Fruit fly (Drosophila melanogaster) whole organism, embryonic: ENCODE measurements around the gene CG14431.

Experiments used
- BEAF-32 ChIP-seq: fragments of 200-800 bp; sonication (Bioruptor generic); optimal IDR thresholded peaks from 3 replicates; lab custom pipeline; 2017; ENCODE audit warnings: missing biosample characterization, missing genetic modification characterization, mild to moderate bottlenecking, moderate library complexity, missing genetic modification reagents
- Bdp1 ChIP-seq: fragments of 200-800 bp; sonication (Bioruptor generic); optimal IDR thresholded peaks from 3 replicates; lab custom pipeline; 2016; ENCODE audit warnings: missing biosample characterization, missing genetic modification characterization
- Bgb ChIP-seq: fragments of 200-800 bp; sonication (Bioruptor generic); IDR thresholded peaks from 2 replicates; pipeline ENCODE4 v1.3.6; 2022; ENCODE audit warnings: missing biosample characterization, missing genetic modification characterization; ENCODE audit not compliant: partially characterized antibody
- CG11093 ChIP-seq: fragments of 200-800 bp; sonication (Bioruptor generic); IDR thresholded peaks from 3 replicates; pipeline ENCODE4 v1.3.6; 2022; ENCODE audit warnings: missing biosample characterization, missing genetic modification characterization
- CG11398 ChIP-seq: fragments of 200-800 bp; sonication (Bioruptor generic); optimal IDR thresholded peaks from 2 replicates; lab custom pipeline; 2016; ENCODE audit warnings: missing biosample characterization, missing genetic modification characterization
- CG11695 ChIP-seq: fragments of 200-800 bp; sonication (Bioruptor generic); IDR thresholded peaks from 3 replicates; pipeline ENCODE4 v1.3.6; 2022; ENCODE audit warnings: missing biosample characterization, missing genetic modification characterization
- CG12236 ChIP-seq: fragments of 200-800 bp; sonication (Bioruptor generic); optimal IDR thresholded peaks from 2 replicates; lab custom pipeline; 2016; ENCODE audit warnings: missing biosample characterization, missing genetic modification characterization
- CG12659 ChIP-seq: fragments of 200-800 bp; sonication (Bioruptor generic); optimal IDR thresholded peaks from 3 replicates; lab custom pipeline; 2017; ENCODE audit warnings: mild to moderate bottlenecking, missing biosample characterization, missing genetic modification reagents, missing genetic modification characterization
- CG12769 ChIP-seq: fragments of 200-800 bp; sonication (Bioruptor generic); optimal IDR thresholded peaks from 2 replicates; lab custom pipeline; 2019; ENCODE audit warnings: missing biosample characterization, mild to moderate bottlenecking, missing genetic modification characterization, moderate library complexity
- CG12942 ChIP-seq: fragments of 200-800 bp; sonication (Bioruptor generic); optimal IDR thresholded peaks from 3 replicates; lab custom pipeline; 2016; ENCODE audit warnings: missing biosample characterization, missing genetic modification characterization
- CG14441 ChIP-seq: fragments of 200-800 bp; sonication (Bioruptor generic); IDR thresholded peaks from 2 replicates; pipeline ENCODE4 v1.3.6; 2022; ENCODE audit warnings: missing biosample characterization, missing genetic modification characterization
- CG17361 ChIP-seq: fragments of 200-800 bp; sonication (Bioruptor generic); IDR thresholded peaks from 3 replicates; pipeline ENCODE4 v1.3.6; 2022; ENCODE audit warnings: missing biosample characterization, missing genetic modification characterization
- CG17802 ChIP-seq: fragments of 200-800 bp; sonication (Bioruptor generic); optimal IDR thresholded peaks from 2 replicates; lab custom pipeline; 2018; ENCODE audit warnings: missing biosample characterization, mild to moderate bottlenecking, missing genetic modification characterization, moderate library complexity
- CG18011 ChIP-seq: fragments of 200-800 bp; sonication (Bioruptor generic); optimal IDR thresholded peaks from 2 replicates; lab custom pipeline; 2017; ENCODE audit warnings: missing biosample characterization, missing genetic modification characterization, mild to moderate bottlenecking, moderate library complexity, missing genotype
- CG2116 ChIP-seq: fragments of 200-800 bp; sonication (Bioruptor generic); optimal IDR thresholded peaks from 3 replicates; lab custom pipeline; 2018; ENCODE audit warnings: missing biosample characterization, mild to moderate bottlenecking, missing genetic modification characterization
- CG31388 ChIP-seq: fragments of 200-800 bp; sonication (Bioruptor generic); optimal IDR thresholded peaks from 2 replicates; lab custom pipeline; 2016; ENCODE audit warnings: missing biosample characterization, missing genetic modification characterization
- CG3163 ChIP-seq: fragments of 200-800 bp; sonication (Bioruptor generic); optimal IDR thresholded peaks from 3 replicates; lab custom pipeline; 2016; ENCODE audit warnings: missing biosample characterization, missing genetic modification characterization
- CG4360 ChIP-seq: fragments of 200-800 bp; sonication (Bioruptor generic); IDR thresholded peaks from 2 replicates; pipeline ENCODE4 v1.3.6; 2022; ENCODE audit warnings: missing biosample characterization, missing genetic modification characterization
- CG5953 ChIP-seq: fragments of 200-800 bp; sonication (Bioruptor generic); IDR thresholded peaks from 2 replicates; pipeline ENCODE4 v1.3.6; 2022; ENCODE audit warnings: missing biosample characterization, missing genetic modification characterization
- CG6175 ChIP-seq: fragments of 200-800 bp; sonication (Bioruptor generic); IDR thresholded peaks from 3 replicates; pipeline ENCODE4 v1.3.6; 2022; ENCODE audit warnings: missing biosample characterization, missing genetic modification characterization
- CG7372 ChIP-seq: fragments of 200-800 bp; sonication (Bioruptor generic); IDR thresholded peaks from 2 replicates; pipeline ENCODE4 v1.3.6; 2022; ENCODE audit warnings: missing biosample characterization, missing genetic modification characterization
- CG7963 ChIP-seq: fragments of 200-800 bp; sonication (Bioruptor generic); IDR thresholded peaks from 3 replicates; pipeline ENCODE4 v1.3.6; 2022; ENCODE audit warnings: missing biosample characterization, missing genetic modification characterization; ENCODE audit not compliant: partially characterized antibody
- CG8388 ChIP-seq: fragments of 200-800 bp; sonication (Bioruptor generic); optimal IDR thresholded peaks from 2 replicates; lab custom pipeline; 2019; ENCODE audit warnings: missing biosample characterization, mild to moderate bottlenecking, missing genetic modification characterization, moderate library complexity
- E2f1 ChIP-seq: fragments of 200-800 bp; sonication (Bioruptor generic); IDR thresholded peaks from 2 replicates; pipeline ENCODE4 v1.3.6; 2022; ENCODE audit warnings: missing biosample characterization, missing genetic modification characterization
- Gug ChIP-seq: fragments of 200-800 bp; sonication (Bioruptor generic); IDR thresholded peaks from 4 replicates; pipeline ENCODE4 v1.3.6; 2022; ENCODE audit warnings: missing biosample characterization, missing genetic modification characterization
- Lim3 ChIP-seq: fragments of 200-800 bp; sonication (Bioruptor generic); IDR thresholded peaks from 2 replicates; pipeline ENCODE4 v1.3.6; 2022; ENCODE audit warnings: missing biosample characterization, missing genetic modification characterization
- Lpt ChIP-seq: fragments of >200 bp; optimal IDR thresholded peaks from 2 replicates; lab custom pipeline; 2018; ENCODE audit warnings: missing biosample characterization, missing genetic modification characterization
- NK7.1 ChIP-seq: fragments of 200-800 bp; sonication (Bioruptor generic); optimal IDR thresholded peaks from 3 replicates; lab custom pipeline; 2016; ENCODE audit warnings: missing biosample characterization, missing genetic modification characterization
- ara ChIP-seq: fragments of 200-800 bp; sonication (Bioruptor generic); IDR thresholded peaks from 2 replicates; pipeline ENCODE4 v1.3.6; 2022; ENCODE audit warnings: missing biosample characterization, missing genetic modification characterization
- az2 ChIP-seq: fragments of 200-800 bp; sonication (Bioruptor generic); optimal IDR thresholded peaks from 3 replicates; lab custom pipeline; 2016; ENCODE audit warnings: missing biosample characterization, missing genetic modification characterization
- bowl ChIP-seq: fragments of 200-800 bp; sonication (Bioruptor generic); IDR thresholded peaks from 2 replicates; pipeline ENCODE4 v1.3.6; 2022; ENCODE audit warnings: missing biosample characterization, missing genetic modification characterization
- bsh ChIP-seq, 2 experiments: fragments of 200-800 bp; sonication (Bioruptor generic); optimal IDR thresholded peaks; 2 replicates each; lab custom pipeline; 2017 to 2018; ENCODE audit warnings: mild to moderate bottlenecking in 2 of 2, missing biosample characterization in 2 of 2, missing genetic modification characterization in 2 of 2, moderate library complexity in 1 of 2
- crc ChIP-seq: fragments of 200-800 bp; sonication (Bioruptor generic); optimal IDR thresholded peaks from 2 replicates; lab custom pipeline; 2016; ENCODE audit warnings: missing biosample characterization, missing genetic modification characterization
- da ChIP-seq: fragments of 200-800 bp; sonication (Bioruptor generic); optimal IDR thresholded peaks from 2 replicates; lab custom pipeline; 2016; ENCODE audit warnings: missing biosample characterization, missing genetic modification characterization
- dmrt99B ChIP-seq: fragments of 200-800 bp; sonication (Bioruptor generic); optimal IDR thresholded peaks from 2 replicates; lab custom pipeline; 2018; ENCODE audit warnings: missing biosample characterization, mild to moderate bottlenecking, missing genetic modification characterization, moderate library complexity
- exex ChIP-seq: fragments of 200-800 bp; sonication (Bioruptor generic); optimal IDR thresholded peaks from 4 replicates; lab custom pipeline; 2018; ENCODE audit warnings: missing biosample characterization, mild to moderate bottlenecking, missing genetic modification characterization, moderate library complexity
- fd102C ChIP-seq: fragments of 200-800 bp; sonication (Bioruptor generic); optimal IDR thresholded peaks from 2 replicates; lab custom pipeline; 2018; ENCODE audit warnings: missing biosample characterization, mild to moderate bottlenecking, missing genetic modification characterization, moderate library complexity
- fd64A ChIP-seq: fragments of 200-800 bp; sonication (Bioruptor generic); optimal IDR thresholded peaks from 3 replicates; lab custom pipeline; 2018; ENCODE audit warnings: missing biosample characterization, mild to moderate bottlenecking, missing genetic modification characterization
- fd96Cb ChIP-seq: fragments of 200-800 bp; sonication (Bioruptor generic); optimal IDR thresholded peaks from 2 replicates; lab custom pipeline; 2018; ENCODE audit warnings: missing biosample characterization, mild to moderate bottlenecking, missing genetic modification characterization, moderate library complexity
- gt ChIP-seq: fragments of 200-800 bp; sonication (Bioruptor generic); IDR thresholded peaks from 2 replicates; pipeline ENCODE4 v1.3.6; 2022; ENCODE audit warnings: missing biosample characterization, missing genetic modification characterization
- hb ChIP-seq: fragments of 200-800 bp; sonication (Bioruptor generic); IDR thresholded peaks from 3 replicates; pipeline ENCODE4 v1.3.6; 2022; ENCODE audit warnings: missing biosample characterization, missing genetic modification characterization; ENCODE audit not compliant: partially characterized antibody
- hth ChIP-seq: fragments of >200 bp; optimal IDR thresholded peaks from 2 replicates; lab custom pipeline; 2017; ENCODE audit warnings: inconsistent platforms
- kay ChIP-seq: fragments of 200-800 bp; sonication (Bioruptor generic); optimal IDR thresholded peaks from 2 replicates; lab custom pipeline; 2016; ENCODE audit warnings: missing biosample characterization, missing genetic modification characterization
- maf-S ChIP-seq: fragments of 200-800 bp; sonication (Bioruptor generic); optimal IDR thresholded peaks from 2 replicates; lab custom pipeline; 2016; ENCODE audit warnings: missing biosample characterization, missing genetic modification characterization
- nau ChIP-seq: fragments of 200-800 bp; sonication (Bioruptor generic); optimal IDR thresholded peaks from 3 replicates; lab custom pipeline; 2017; ENCODE audit warnings: missing biosample characterization, mild to moderate bottlenecking, missing genetic modification characterization, missing genetic modification reagents
- p53 ChIP-seq: fragments of 200-800 bp; sonication (Bioruptor generic); optimal IDR thresholded peaks from 2 replicates; lab custom pipeline; 2016; ENCODE audit warnings: missing biosample characterization, missing genetic modification characterization
- pnt ChIP-seq: fragments of 200-800 bp; sonication (Bioruptor generic); optimal IDR thresholded peaks from 3 replicates; lab custom pipeline; 2016; ENCODE audit warnings: missing biosample characterization, missing genetic modification characterization
- slp2 ChIP-seq: fragments of 200-800 bp; sonication (Bioruptor generic); optimal IDR thresholded peaks from 2 replicates; lab custom pipeline; 2016; ENCODE audit warnings: missing biosample characterization, missing genetic modification characterization
- unpg ChIP-seq: fragments of 200-800 bp; sonication (Bioruptor generic); optimal IDR thresholded peaks from 3 replicates; lab custom pipeline; 2018; ENCODE audit warnings: missing biosample characterization, mild to moderate bottlenecking, missing genetic modification characterization, moderate library complexity
- vnd ChIP-seq: fragments of 200-800 bp; sonication (Bioruptor generic); IDR thresholded peaks from 3 replicates; pipeline ENCODE4 v1.3.6; 2022; ENCODE audit warnings: missing biosample characterization, missing genetic modification characterization; ENCODE audit not compliant: partially characterized antibody
- wek ChIP-seq: fragments of 200-800 bp; sonication (Bioruptor generic); optimal IDR thresholded peaks from 3 replicates; lab custom pipeline; 2018; ENCODE audit warnings: missing biosample characterization, mild to moderate bottlenecking, missing genetic modification characterization, moderate library complexity

Gene CG14431

dm6 chrX:6996965-6997652 is 89.0 kb downstream of the CG14431 start (continued):
- TF ChIP-seq Bdp1 (GFP tag; lab: Kevin White, UChicago) (no peak), Lpt (GFP tag; lab: Kevin White, UChicago) (peak; percentile 31), pnt (GFP tag; lab: Kevin White, UChicago) (no peak), CG11398 (GFP tag; lab: Kevin White, UChicago) (no peak), CG12769 (no peak), CG4360 (GFP tag; lab: Robert Waterston, UW) (no peak), Bgb (GFP tag; lab: Robert Waterston, UW) (no peak), fd96Cb (tag; lab: Kevin White, UChicago) (no peak), CG2116 (GFP tag; lab: Kevin White, UChicago) (no peak), dmrt99B (tag; lab: Kevin White, UChicago) (no peak), CG11695 (no peak), bowl (GFP tag; lab: Robert Waterston, UW) (no peak), fd102C (GFP tag; lab: Kevin White, UChicago) (no peak), fd64A (GFP tag; lab: Kevin White, UChicago) (no peak), Lim3 (GFP tag; lab: Robert Waterston, UW) (no peak), CG17802 (tag; lab: Kevin White, UChicago) (no peak), CG6175 (GFP tag; lab: Robert Waterston, UW) (no peak), CG12659 (no peak), az2 (no peak), CG31388 (GFP tag; lab: Kevin White, UChicago) (no peak), maf-S (GFP tag; lab: Kevin White, UChicago) (no peak), p53 (GFP tag; lab: Kevin White, UChicago) (no peak), unpg (GFP tag; lab: Kevin White, UChicago) (no peak), ara (GFP tag; lab: Robert Waterston, UW) (no peak), CG12236 (no peak), wek (no peak), bsh (GFP tag; optimal IDR thresholded peaks at IDR 0.05; lab: Kevin White, UChicago) (no peak), CG14441 (GFP tag; lab: Robert Waterston, UW) (no peak), exex (tag; lab: Kevin White, UChicago) (peak; percentile 97), vnd (GFP tag; lab: Robert Waterston, UW) (peak; percentile 40; the same call in 2 of the 3 replicates), CG3163 (no peak), hth (lab: Kevin White, UChicago) (no peak), hb (GFP tag; lab: Robert Waterston, UW) (no peak), CG12942 (GFP tag; lab: Kevin White, UChicago) (no peak), BEAF-32 (GFP tag; lab: Kevin White, UChicago) (no peak), gt (GFP tag; lab: Robert Waterston, UW) (no peak), nau (GFP tag; lab: Kevin White, UChicago) (no peak), CG7963 (GFP tag; lab: Robert Waterston, UW) (no peak), CG17361 (no peak), CG18011 (GFP tag; lab: Kevin White, UChicago) (no peak), slp2 (GFP tag; lab: Kevin White, UChicago) (no peak), CG5953 (no peak), E2f1 (GFP tag; lab: Robert Waterston, UW) (no peak), kay (GFP tag; lab: Kevin White, UChicago) (no peak), crc (GFP tag; lab: Kevin White, UChicago) (no peak), CG7372 (GFP tag; lab: Robert Waterston, UW) (no peak), da (no peak), CG8388 (GFP tag; lab: Kevin White, UChicago) (no peak), CG11093 (no peak), Gug (no peak), NK7.1 (GFP tag; lab: Kevin White, UChicago) (no peak)
